Fruit fly (Drosophila melanogaster): ENCODE results near the gene Rsph1.

DNA sequence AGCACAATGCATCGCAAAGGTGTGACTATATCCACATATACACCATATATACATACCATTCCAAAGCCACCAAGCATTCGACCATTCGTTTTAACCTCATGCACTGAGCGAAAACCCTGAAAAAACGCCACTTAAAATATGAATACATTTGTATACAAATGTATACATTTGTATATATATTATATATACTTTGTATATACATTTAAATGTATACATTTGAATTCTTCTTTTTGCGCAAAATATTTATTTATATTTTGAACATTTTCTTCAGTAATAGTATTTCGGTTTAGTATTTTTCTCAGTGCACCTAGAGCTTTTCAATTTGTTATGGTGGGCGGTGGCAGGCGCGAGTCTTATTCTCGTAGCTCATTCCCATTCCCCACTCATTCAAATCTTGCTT lies 26.9 kb upstream of the Rsph1 start:
- TF ChIP-seq CG8478 (optimal IDR thresholded peaks at IDR 0.05) = no peak
- no peak for TF ChIP-seq CTCF (optimal IDR thresholded peaks at IDR 0.05)
